Fruit fly (Drosophila melanogaster): ENCODE data around the gene CG4502.

The CG4502 gene

dm6 chr2L:7217059-7217458, 13.0 kb upstream of the CG4502 start (continued):
- no peak for TF ChIP-seq kni (GFP tag; optimal IDR thresholded peaks at IDR 0.05)
- peak; percentile 32 for TF ChIP-seq CG15514 (GFP tag; optimal IDR thresholded peaks at IDR 0.05)
- TF ChIP-seq NC2α (GFP tag; optimal IDR thresholded peaks at IDR 0.05) = no peak
- TF ChIP-seq CG18599 (GFP tag; optimal IDR thresholded peaks at IDR 0.05) = peak; percentile 46
- no peak for TF ChIP-seq sima (GFP tag; optimal IDR thresholded peaks at IDR 0.05)
- TF ChIP-seq CG9817 (tag; optimal IDR thresholded peaks at IDR 0.05) = no peak
- TF ChIP-seq Eip74EF (GFP tag; optimal IDR thresholded peaks at IDR 0.05) = peak in 1 of 2 experiments; percentile 73
- TF ChIP-seq sd (tag; optimal IDR thresholded peaks at IDR 0.05) = peak; percentile 31
- TF ChIP-seq rib (GFP tag; IDR thresholded peaks at IDR 0.05) = no peak
- TF ChIP-seq mirr (GFP tag; optimal IDR thresholded peaks at IDR 0.05) = peak; percentile 31
- TF ChIP-seq CG13894 (tag; optimal IDR thresholded peaks at IDR 0.05) = peak; percentile 69
- no peak for TF ChIP-seq CG14441 (GFP tag; IDR thresholded peaks at IDR 0.05)
- peak; percentile 23; the same call in 1 of the 2 replicates for TF ChIP-seq CG14014 (GFP tag; IDR thresholded peaks at IDR 0.05)
- no peak for TF ChIP-seq repo (GFP tag; optimal IDR thresholded peaks at IDR 0.05)
- TF ChIP-seq NC2β (GFP tag; optimal IDR thresholded peaks at IDR 0.05) = no peak

- TF ChIP-seq Atf6 (GFP tag; IDR thresholded peaks at IDR 0.05) (no peak), CG18599 (GFP tag; optimal IDR thresholded peaks at IDR 0.05) (no peak), sug (tag; optimal IDR thresholded peaks at IDR 0.05) (peak; percentile 22), CG30020 (tag; optimal IDR thresholded peaks at IDR 0.05) (no peak), Lim3 (GFP tag; IDR thresholded peaks at IDR 0.05) (no peak), CG1233 (GFP tag; optimal IDR thresholded peaks at IDR 0.05) (peak; percentile 4), CG15514 (GFP tag; optimal IDR thresholded peaks at IDR 0.05) (peak; percentile 3), GATAe (GFP tag; conservative IDR thresholded peaks at IDR 0.05) (peak; percentile 50; the same call in 1 of the 2 replicates), Dip3 (GFP tag; optimal IDR thresholded peaks at IDR 0.05) (no peak), grn (GFP tag; optimal IDR thresholded peaks at IDR 0.05) (peak; percentile 4), run (tag; optimal IDR thresholded peaks at IDR 0.05) (peak; percentile 4), sd (tag; optimal IDR thresholded peaks at IDR 0.05) (peak; percentile 10), exex (tag; optimal IDR thresholded peaks at IDR 0.05) (peak; percentile 90), Stat92E (GFP tag; optimal IDR thresholded peaks at IDR 0.05) (no peak), Med (GFP tag) (peak; percentile 1), mirr (GFP tag; optimal IDR thresholded peaks at IDR 0.05) (peak; percentile 77), sens (GFP tag) (peak; percentile 26)
Measured at dm6 chr2L:7216272-7216671, 12.2 kb upstream of the CG4502 start.

dm6 chr2L:7215657-7216056, 11.6 kb upstream of the CG4502 start:
- TF ChIP-seq cas (GFP tag; IDR thresholded peaks at IDR 0.05) (no peak), lola (GFP tag; optimal IDR thresholded peaks at IDR 0.05) (no peak), org-1 (GFP tag; optimal IDR thresholded peaks at IDR 0.05) (peak; percentile 28), Hmr (GFP tag; optimal IDR thresholded peaks at IDR 0.05) (peak; percentile 41), Max (GFP tag; optimal IDR thresholded peaks at IDR 0.05) (no peak), ems (GFP tag; optimal IDR thresholded peaks at IDR 0.05) (no peak), pros (GFP tag; optimal IDR thresholded peaks at IDR 0.05) (no peak), CG6175 (GFP tag; IDR thresholded peaks at IDR 0.05) (no peak), E2f1 (GFP tag; IDR thresholded peaks at IDR 0.05) (no peak), pho (GFP tag; optimal IDR thresholded peaks at IDR 0.05) (no peak), p53 (GFP tag; optimal IDR thresholded peaks at IDR 0.05) (no peak), CG13775 (GFP tag; optimal IDR thresholded peaks at IDR 0.05) (no peak), CG7987 (GFP tag; optimal IDR thresholded peaks at IDR 0.05) (peak; percentile 21), CG13624 (GFP tag; optimal IDR thresholded peaks at IDR 0.05) (no peak), zen2 (GFP tag; IDR thresholded peaks at IDR 0.05; ENCODE audit: partially characterized antibody) (no peak), Fer1 (GFP tag; optimal IDR thresholded peaks at IDR 0.05) (peak; percentile 38), fd64A (GFP tag; optimal IDR thresholded peaks at IDR 0.05) (peak; percentile 24), CG6813 (GFP tag; optimal IDR thresholded peaks at IDR 0.05) (peak; percentile 15), Camta (GFP tag; optimal IDR thresholded peaks at IDR 0.05) (no peak), CG17829 (tag; optimal IDR thresholded peaks at IDR 0.05) (no peak), jigr1 (GFP tag; IDR thresholded peaks at IDR 0.05) (no peak)
